Worm (Caenorhabditis elegans) whole organism, late embryonic: ENCODE data around the gene smc-5.

ENCODE experiments used
- ceh-48 ChIP-seq: sonication (generic microtip); optimal IDR thresholded peaks from 2 replicates; lab custom pipeline; 2016; ENCODE audit warnings: missing genetic modification characterization, inconsistent platforms, missing compliant biosample characterization
- ceh-6 ChIP-seq: fragments of 200-800 bp; sonication (Bioruptor generic); optimal IDR thresholded peaks from 2 replicates; lab custom pipeline; 2018; ENCODE audit warnings: mild to moderate bottlenecking, missing genetic modification characterization, missing compliant biosample characterization
- zip-5 ChIP-seq: sonication (generic microtip); optimal IDR thresholded peaks from 2 replicates; lab custom pipeline; 2016; ENCODE audit warnings: missing genetic modification characterization, missing compliant biosample characterization

DNA sequence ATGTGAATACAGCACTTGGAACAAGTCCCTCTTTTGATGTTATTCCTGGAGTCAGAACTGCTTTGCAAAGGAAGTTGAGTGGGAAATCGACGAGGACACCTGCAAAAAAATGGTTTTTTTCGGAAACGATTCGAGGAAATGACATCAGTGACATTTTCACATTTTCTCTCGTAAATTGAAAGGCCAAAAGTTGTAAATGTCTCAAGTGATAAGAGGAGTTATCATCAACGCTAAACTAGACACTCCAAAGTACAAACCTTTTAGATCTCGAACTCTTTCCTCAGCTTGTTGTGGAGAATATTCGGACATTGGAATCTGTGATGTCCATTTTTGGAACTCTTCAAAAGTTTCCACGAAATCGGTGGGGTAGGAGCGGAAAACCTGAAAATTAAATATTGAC is 22.3 kb downstream of the smc-5 start:
- TF ChIP-seq ceh-48 (tag; lab: Kevin White, UChicago) (no peak), zip-5 (tag; lab: Kevin White, UChicago) (no peak), ceh-6 (no peak)
